Worm (Caenorhabditis elegans): ENCODE measurements around the gene atg-2.

- TF ChIP-seq ceh-82 (tag; optimal IDR thresholded peaks at IDR 0.05) = no peak
- TF ChIP-seq zag-1 (tag; optimal IDR thresholded peaks at IDR 0.05) = no peak
- TF ChIP-seq mab-5 (tag; optimal IDR thresholded peaks at IDR 0.05) = no peak
- no peak for TF ChIP-seq unc-62 (GFP tag; optimal IDR thresholded peaks at IDR 0.05)
- no peak for TF ChIP-seq lin-39 (tag; optimal IDR thresholded peaks at IDR 0.05)
- TF ChIP-seq blmp-1 (tag; optimal IDR thresholded peaks at IDR 0.05; ENCODE audit: insufficient read depth) = no peak
- no peak for TF ChIP-seq nhr-12 (tag; optimal IDR thresholded peaks at IDR 0.05)
- no peak for TF ChIP-seq nhr-237 (tag; optimal IDR thresholded peaks at IDR 0.05)
- no peak for TF ChIP-seq nhr-11 (tag; optimal IDR thresholded peaks at IDR 0.05)
Observed at ce11 chrX:6813025-6813424, 6.5 kb downstream of the atg-2 start.

Measured in whole organism, L2 larva.